Worm (Caenorhabditis elegans): ENCODE measurements around the gene ostf-4.

DNA sequence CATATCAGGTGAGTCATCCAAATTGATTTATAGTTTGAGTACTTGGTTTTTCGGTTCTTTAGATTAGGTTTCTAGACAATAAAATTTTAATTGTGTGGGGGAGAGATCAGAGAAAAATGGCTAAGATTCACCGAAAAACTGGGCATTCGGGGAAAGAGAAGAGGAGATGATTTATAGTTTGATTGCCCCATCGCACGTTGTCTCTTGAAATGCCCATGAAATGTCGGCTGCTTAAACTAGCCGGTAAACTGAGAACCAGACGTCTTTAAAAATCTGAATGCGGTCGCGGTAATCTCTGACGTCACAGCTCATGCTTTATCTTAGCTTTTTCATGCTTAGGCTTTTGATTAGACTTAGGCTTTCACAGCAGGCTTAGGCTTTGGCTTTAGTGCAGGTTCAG lies 21.5 kb downstream of the ostf-4 start:
- TF ChIP-seq ztf-26 (tag; optimal IDR thresholded peaks at IDR 0.05) (no peak), snpc-1.1 (tag; optimal IDR thresholded peaks at IDR 0.05; ENCODE audit: insufficient read depth) (no peak), tbx-9 (tag; optimal IDR thresholded peaks at IDR 0.05; ENCODE audit: borderline replicate concordance) (no peak)

Measured in whole organism, young adult.